Worm (Caenorhabditis elegans): Measurements from ENCODE around the gene ZK262.9.

DNA sequence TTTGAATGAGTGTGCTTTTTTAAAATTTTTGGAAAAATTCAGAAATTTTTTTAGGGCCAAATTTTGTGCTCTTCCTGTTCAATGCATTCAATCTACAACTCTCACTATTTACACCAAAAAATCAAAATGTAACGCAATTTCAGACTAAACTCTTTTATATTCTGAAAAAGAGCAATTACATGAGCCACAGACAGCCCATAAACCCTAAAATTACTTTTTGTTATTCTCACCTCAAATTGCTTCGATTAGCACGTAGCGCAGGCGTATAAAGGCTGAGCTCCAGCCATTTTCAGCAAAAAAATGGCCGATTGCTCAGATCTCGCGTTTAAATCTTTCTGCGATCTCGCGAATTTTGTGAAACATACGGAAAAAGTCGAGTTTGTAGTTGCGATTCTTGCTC, 8.1 kb upstream of the ZK262.9 start, which contains the start of gene srw-82:
- TF ChIP-seq lsy-27 (tag; optimal IDR thresholded peaks at IDR 0.05; ENCODE audit: borderline replicate concordance, insufficient read depth) (no peak), tbp1 (GFP tag; optimal IDR thresholded peaks at IDR 0.05) (no peak), C06A6.2 (GFP tag; conservative IDR thresholded peaks at IDR 0.05) (no peak), madf-6 (GFP tag; IDR thresholded peaks at IDR 0.05) (no peak), madf-3 (GFP tag; IDR thresholded peaks at IDR 0.05) (no peak), tlf-1 (GFP tag; optimal IDR thresholded peaks at IDR 0.05) (no peak), lir-1 (GFP tag; conservative IDR thresholded peaks at IDR 0.05) (no peak), ccch-3 (GFP tag; optimal IDR thresholded peaks at IDR 0.05) (no peak)

Measured in whole organism, young adult.